Worm (Caenorhabditis elegans) whole organism, L4 larva: ENCODE measurements around the gene inx-2.

Experiments used
- D1046.2 ChIP-seq: fragments of 200-800 bp; sonication (Bioruptor generic); IDR thresholded peaks from 2 replicates; pipeline ENCODE4 v1.3.6; 2022; ENCODE audit warnings: missing genetic modification characterization, missing compliant biosample characterization
- T26A8.4 ChIP-seq: fragments of 200-800 bp; sonication (Bioruptor generic); IDR thresholded peaks from 2 replicates; pipeline ENCODE4 v1.3.6; 2022; ENCODE audit warnings: missing genetic modification characterization, missing compliant biosample characterization
- ZK337.2 ChIP-seq: fragments of 200-800 bp; sonication (Bioruptor generic); IDR thresholded peaks from 2 replicates; pipeline ENCODE4 v1.3.6; 2022; ENCODE audit warnings: missing genetic modification reagents, missing genetic modification characterization, missing compliant biosample characterization
- aha-1 ChIP-seq: fragments of 150-350 bp; peaks from one replicate; lab custom pipeline; 2014; ENCODE audit warnings: missing biosample characterization, missing genetic modification characterization
- ceh-20 ChIP-seq: fragments of 200-800 bp; sonication (Bioruptor generic); IDR thresholded peaks from 2 replicates; pipeline ENCODE4 v1.3.6; 2022; ENCODE audit warnings: missing genetic modification reagents, missing genetic modification characterization, missing compliant biosample characterization
- ceh-28 ChIP-seq: fragments of 150-350 bp; optimal IDR thresholded peaks from 2 replicates; lab custom pipeline; 2014; ENCODE audit warnings: missing biosample characterization, missing genetic modification reagents, missing genetic modification characterization
- ceh-82 ChIP-seq: sonication (generic microtip); optimal IDR thresholded peaks from 2 replicates; lab custom pipeline; 2017; ENCODE audit warnings: missing biosample characterization, missing genetic modification characterization
- cey-2 ChIP-seq: sonication (generic microtip); optimal IDR thresholded peaks from 3 replicates; lab custom pipeline; 2017; ENCODE audit warnings: missing genetic modification characterization, mild to moderate bottlenecking, missing compliant biosample characterization, antibody characterized with exemption, borderline replicate concordance; ENCODE audit not compliant: insufficient read depth
- daf-16 ChIP-seq, 3 experiments: sonication (generic microtip); optimal IDR thresholded peaks; 2 replicates each; lab custom pipeline; 2016 to 2017; ENCODE audit warnings: missing genetic modification characterization in 3 of 3, missing genetic modification reagents in 3 of 3, mild to moderate bottlenecking in 2 of 3, missing compliant biosample characterization in 2 of 3, missing biosample characterization in 1 of 3, moderate library complexity in 1 of 3
- dmd-6 ChIP-seq: fragments of 200-800 bp; sonication (Bioruptor generic); IDR thresholded peaks from 2 replicates; pipeline ENCODE4 v1.3.6; 2022; ENCODE audit warnings: missing genetic modification reagents, missing genetic modification characterization, missing compliant biosample characterization
- dve-1 ChIP-seq: sonication (generic microtip); optimal IDR thresholded peaks from 2 replicates; lab custom pipeline; 2017; ENCODE audit warnings: antibody characterized with exemption, mild to moderate bottlenecking, missing genetic modification characterization, missing compliant biosample characterization; ENCODE audit not compliant: insufficient read depth
- egl-27 ChIP-seq: sonication (generic microtip); optimal IDR thresholded peaks from 3 replicates; lab custom pipeline; 2017; ENCODE audit warnings: missing biosample characterization, missing genetic modification reagents, missing genetic modification characterization
- fos-1 ChIP-seq: fragments of 150-350 bp; optimal IDR thresholded peaks from 2 replicates; lab custom pipeline; 2014; ENCODE audit warnings: missing biosample characterization, missing genetic modification characterization
- gei-8 ChIP-seq: fragments of 200-800 bp; sonication (Bioruptor generic); optimal IDR thresholded peaks from 2 replicates; lab custom pipeline; 2018; ENCODE audit warnings: mild to moderate bottlenecking, missing genetic modification characterization, missing compliant biosample characterization
- hif-1 ChIP-seq, 2 experiments: sonication (generic microtip); optimal IDR thresholded peaks; 2 replicates each; lab custom pipeline; 2016 to 2017; ENCODE audit warnings: missing compliant biosample characterization in 2 of 2, missing genetic modification characterization in 2 of 2, missing genetic modification reagents in 2 of 2, missing genotype in 2 of 2, mild to moderate bottlenecking in 1 of 2
- hlh-11 ChIP-seq: fragments of 200-800 bp; sonication (Bioruptor generic); optimal IDR thresholded peaks from 2 replicates; lab custom pipeline; 2018; ENCODE audit warnings: mild to moderate bottlenecking, missing genetic modification characterization, missing compliant biosample characterization
- hlh-30 ChIP-seq: sonication (generic microtip); optimal IDR thresholded peaks from 2 replicates; lab custom pipeline; 2017; ENCODE audit warnings: antibody characterized with exemption, mild to moderate bottlenecking, missing genetic modification characterization, missing compliant biosample characterization; ENCODE audit not compliant: insufficient read depth
- lin-38 ChIP-seq: fragments of 200-800 bp; sonication (Bioruptor generic); IDR thresholded peaks from 2 replicates; pipeline ENCODE4 v1.3.6; 2022; ENCODE audit warnings: missing genetic modification reagents, missing genetic modification characterization, missing compliant biosample characterization
- lir-3 ChIP-seq: sonication (generic microtip); optimal IDR thresholded peaks from 2 replicates; lab custom pipeline; 2016; ENCODE audit warnings: mild to moderate bottlenecking, missing genetic modification characterization, missing compliant biosample characterization
- mdl-1 ChIP-seq, 2 experiments: fragments of 150-350 bp in 1 of 2; sonication (generic microtip) in 1 of 2; optimal IDR thresholded peaks; 2 replicates each; lab custom pipeline; 2014 to 2017; ENCODE audit warnings: missing biosample characterization in 2 of 2, missing genetic modification characterization in 2 of 2
- mep-1 ChIP-seq: fragments of 150-350 bp; sonication (generic microtip); optimal IDR thresholded peaks from 3 replicates; lab custom pipeline; 2014; ENCODE audit warnings: missing biosample characterization, missing genetic modification characterization
- mes-2 ChIP-seq: sonication (generic microtip); optimal IDR thresholded peaks from 2 replicates; lab custom pipeline; 2016; ENCODE audit warnings: missing genotype, mild to moderate bottlenecking, missing genetic modification characterization, missing compliant biosample characterization; ENCODE audit not compliant: poor library complexity, severe bottlenecking
- mxl-3 ChIP-seq: fragments of 200-800 bp; sonication (Bioruptor generic); optimal IDR thresholded peaks from 2 replicates; lab custom pipeline; 2018; ENCODE audit warnings: mild to moderate bottlenecking, missing genetic modification characterization, missing compliant biosample characterization
- nhr-10 ChIP-seq: fragments of 150-350 bp; optimal IDR thresholded peaks from 2 replicates; lab custom pipeline; 2014; ENCODE audit warnings: missing biosample characterization, missing genetic modification characterization
- nhr-102 ChIP-seq: sonication (generic microtip); optimal IDR thresholded peaks from 2 replicates; lab custom pipeline; 2016; ENCODE audit warnings: mild to moderate bottlenecking, missing genetic modification characterization, moderate library complexity, missing compliant biosample characterization
- nhr-28 ChIP-seq: fragments of 150-350 bp; optimal IDR thresholded peaks from 2 replicates; lab custom pipeline; 2014; ENCODE audit warnings: missing biosample characterization, missing genetic modification characterization
- nhr-42 ChIP-seq: fragments of 200-800 bp; sonication (Bioruptor generic); IDR thresholded peaks from 2 replicates; pipeline ENCODE4 v1.3.6; 2022; ENCODE audit warnings: missing genetic modification characterization, missing compliant biosample characterization
- nhr-77 ChIP-seq: fragments of 150-350 bp; optimal IDR thresholded peaks from 2 replicates; lab custom pipeline; 2014; ENCODE audit warnings: missing biosample characterization, missing genetic modification characterization
- php-3 ChIP-seq: fragments of 200-800 bp; sonication (Bioruptor generic); IDR thresholded peaks from 2 replicates; pipeline ENCODE4 v1.3.6; 2022; ENCODE audit warnings: missing genetic modification reagents, missing genetic modification characterization, missing compliant biosample characterization
- pqm-1 ChIP-seq: sonication (generic microtip); optimal IDR thresholded peaks from 2 replicates; lab custom pipeline; 2017; ENCODE audit warnings: missing biosample characterization, missing genetic modification characterization
- rbr-2 ChIP-seq: sonication (generic microtip); optimal IDR thresholded peaks from 2 replicates; lab custom pipeline; 2016; ENCODE audit warnings: missing genotype, missing genetic modification characterization, missing compliant biosample characterization
- saeg-2 ChIP-seq: fragments of 200-800 bp; sonication (Bioruptor generic); IDR thresholded peaks from 2 replicates; pipeline ENCODE4 v1.3.6; 2022; ENCODE audit warnings: missing genetic modification reagents, missing genetic modification characterization, missing compliant biosample characterization
- sdz-12 ChIP-seq: fragments of 200-800 bp; sonication (Bioruptor generic); optimal IDR thresholded peaks from 2 replicates; lab custom pipeline; 2018; ENCODE audit warnings: mild to moderate bottlenecking, missing genetic modification characterization, missing compliant biosample characterization
- set-16 ChIP-seq: fragments of 200-800 bp; sonication (Bioruptor generic); IDR thresholded peaks from 2 replicates; pipeline ENCODE4 v1.3.6; 2022; ENCODE audit warnings: missing genetic modification reagents, missing genetic modification characterization, missing compliant biosample characterization
- tag-97 ChIP-seq: fragments of 200-800 bp; sonication (Bioruptor generic); IDR thresholded peaks from 2 replicates; pipeline ENCODE4 v1.3.6; 2022; ENCODE audit warnings: missing genetic modification characterization, missing compliant biosample characterization
- tra-1 ChIP-seq: fragments of 200-800 bp; sonication (Bioruptor generic); IDR thresholded peaks from 2 replicates; pipeline ENCODE4 v1.3.6; 2022; ENCODE audit warnings: missing genetic modification reagents, missing genetic modification characterization, missing compliant biosample characterization
- unc-62 ChIP-seq, 3 experiments: fragments of 150-350 bp in 1 of 3; sonication (generic microtip); optimal IDR thresholded peaks in 2 of 3; peaks in 1 of 3; 1 replicate in 1 of 3; 2 replicates in 2 of 3; lab custom pipeline; 2014 to 2017; ENCODE audit warnings: missing biosample characterization in 3 of 3, missing genetic modification characterization in 3 of 3, missing genetic modification reagents in 3 of 3, missing genotype in 1 of 3
- zfp-3 ChIP-seq: fragments of 200-800 bp; sonication (Bioruptor generic); conservative IDR thresholded peaks from 2 replicates; pipeline ENCODE4 v1.3.6; 2022; ENCODE audit warnings: missing genetic modification reagents, missing genetic modification characterization, missing compliant biosample characterization
- zip-11 ChIP-seq: fragments of 200-800 bp; sonication (Bioruptor generic); IDR thresholded peaks from 2 replicates; pipeline ENCODE4 v1.3.6; 2022; ENCODE audit warnings: missing genetic modification characterization, missing compliant biosample characterization
- ztf-7 ChIP-seq: fragments of 150-350 bp; optimal IDR thresholded peaks from 2 replicates; lab custom pipeline; 2014; ENCODE audit warnings: missing biosample characterization, missing genetic modification characterization

Gene inx-2

DNA sequence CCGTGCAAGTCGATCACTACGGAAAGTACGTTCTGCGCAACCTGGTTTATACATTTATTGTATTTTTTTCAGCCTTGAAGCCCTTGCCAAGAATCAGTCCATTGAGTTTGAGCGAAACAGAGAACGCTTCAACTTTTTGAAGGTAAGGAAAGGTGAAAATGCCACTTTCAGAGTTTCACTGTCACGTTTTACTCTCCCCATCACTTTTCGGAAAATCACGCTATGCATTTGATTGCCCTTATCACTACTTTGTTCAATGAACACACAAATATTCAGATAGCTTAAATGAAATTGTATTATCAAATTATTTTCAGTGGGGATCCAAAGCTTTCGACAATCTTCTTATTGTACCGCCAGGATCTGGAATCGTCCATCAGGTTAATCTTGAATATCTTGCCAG lies 43.9 kb upstream of the inx-2 start (continued):
- TF ChIP-seq ceh-82 (tag; lab: Kevin White, UChicago), result no peak
- no peak for TF ChIP-seq cey-2 (tag; lab: Kevin White, UChicago)
- TF ChIP-seq hlh-11 (tag; lab: Kevin White, UChicago), result peak; percentile 10
- TF ChIP-seq set-16 (GFP tag; lab: Robert Waterston, UW), result no peak
- no peak for TF ChIP-seq tag-97
- TF ChIP-seq ztf-7 (tag; lab: Kevin White, UChicago), result no peak
- no peak for TF ChIP-seq unc-62 (GFP tag; optimal IDR thresholded peaks at IDR 0.05 in 1 of 2; lab: Kevin White, UChicago)
- TF ChIP-seq unc-62 (tag; optimal IDR thresholded peaks at IDR 0.05; lab: Kevin White, UChicago), result no peak
- no peak for TF ChIP-seq zfp-3 (GFP tag; lab: Robert Waterston, UW)
- TF ChIP-seq ceh-20, result no peak
- TF ChIP-seq pqm-1 (tag; lab: Kevin White, UChicago), result peak; percentile 40
- TF ChIP-seq fos-1 (tag; lab: Kevin White, UChicago), result no peak
- peak; percentile 63 for TF ChIP-seq nhr-77 (tag; lab: Kevin White, UChicago)
- TF ChIP-seq, all 104 proteins: peak for 10

DNA sequence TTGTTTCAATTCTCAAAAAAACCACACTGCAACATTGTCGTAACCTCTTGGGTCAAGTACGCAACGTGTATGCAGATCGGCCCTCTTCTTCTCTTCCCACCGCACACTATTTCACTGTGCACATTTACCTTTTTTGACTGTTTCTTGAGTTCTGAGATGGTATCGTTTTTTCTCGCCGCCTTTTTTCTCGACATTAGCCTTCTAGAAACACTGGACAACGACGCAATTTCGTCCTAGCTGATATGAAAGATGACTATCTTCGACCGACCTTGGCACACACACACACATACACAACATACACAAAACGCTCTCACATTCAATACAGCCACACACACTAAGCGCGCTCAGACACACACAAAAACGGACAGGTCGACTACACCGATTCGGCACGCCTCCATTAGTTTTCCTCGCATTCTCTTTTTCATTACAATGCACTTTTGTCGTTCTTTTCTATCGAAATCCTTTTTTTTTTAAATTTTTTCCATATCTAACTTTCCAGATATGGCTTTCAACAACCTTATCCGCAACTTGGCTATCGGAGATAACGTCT lies 42.9 kb upstream of the inx-2 start, which contains the start of gene aco-1:
aco-1 (plus strand) TSS at position 500 of the 550 bp plus-strand sequence.
- TF ChIP-seq dmd-6 (GFP tag; lab: Robert Waterston, UW), result peak; percentile 53
- peak; percentile 27 for TF ChIP-seq mep-1 (tag; lab: Kevin White, UChicago)
- no peak for TF ChIP-seq zip-11
- TF ChIP-seq unc-62 (GFP tag; optimal IDR thresholded peaks at IDR 0.05 in 1 of 2; lab: Kevin White, UChicago), result peak in 1 of 2 experiments; percentile 68
- no peak for TF ChIP-seq unc-62 (tag; optimal IDR thresholded peaks at IDR 0.05; lab: Kevin White, UChicago)
- TF ChIP-seq ceh-28 (tag; lab: Kevin White, UChicago), result no peak
- TF ChIP-seq sdz-12 (GFP tag; lab: Kevin White, UChicago), result no peak
- TF ChIP-seq nhr-42 (GFP tag; lab: Robert Waterston, UW), result 0 out of 2 replicates have a peak, but pooled peaks have one; percentile 19
- peak; percentile 16 for TF ChIP-seq pqm-1 (tag; lab: Kevin White, UChicago)
- TF ChIP-seq rbr-2 (tag; lab: Kevin White, UChicago), result peak; percentile 4
- TF ChIP-seq nhr-102 (tag; lab: Kevin White, UChicago), result no peak
- no peak for TF ChIP-seq saeg-2
- TF ChIP-seq php-3, result 0 out of 2 replicates have a peak, but pooled peaks have one; percentile 5
- TF ChIP-seq hlh-11 (tag; lab: Kevin White, UChicago), result peak; percentile 77
- TF ChIP-seq hlh-30 (tag; lab: Kevin White, UChicago), result peak; percentile 11
- no peak for TF ChIP-seq egl-27
- 0 out of 2 replicates have a peak, but pooled peaks have one; percentile 39 for TF ChIP-seq tra-1
- TF ChIP-seq D1046.2 (GFP tag; lab: Robert Waterston, UW), result no peak
- TF ChIP-seq mxl-3 (GFP tag; lab: Kevin White, UChicago), result peak; percentile 14
- peak; percentile 60 for TF ChIP-seq dve-1 (tag; lab: Kevin White, UChicago)
- peak in 1 of 2 experiments; percentile 13 for TF ChIP-seq mdl-1 (tag; optimal IDR thresholded peaks at IDR 0.05; lab: Kevin White, UChicago)
- TF ChIP-seq lin-38 (GFP tag; lab: Robert Waterston, UW), result no peak
- peak; percentile 99 for TF ChIP-seq nhr-28 (tag; lab: Kevin White, UChicago)
- no peak for TF ChIP-seq hif-1 (tag; optimal IDR thresholded peaks at IDR 0.05; lab: Kevin White, UChicago)
- no peak for TF ChIP-seq gei-8
- TF ChIP-seq daf-16 (GFP tag; optimal IDR thresholded peaks at IDR 0.05; lab: Kevin White, UChicago), result no peak
- TF ChIP-seq daf-16 (tag; optimal IDR thresholded peaks at IDR 0.05; lab: Kevin White, UChicago), result peak; percentile 72
- peak; percentile 83 for TF ChIP-seq aha-1 (tag; lab: Kevin White, UChicago)
- no peak for TF ChIP-seq fos-1 (tag; lab: Kevin White, UChicago)
- no peak for TF ChIP-seq lir-3 (tag; lab: Kevin White, UChicago)
- no peak for TF ChIP-seq mes-2 (tag; lab: Kevin White, UChicago)
- TF ChIP-seq T26A8.4 (GFP tag; lab: Robert Waterston, UW), result no peak
- TF ChIP-seq ZK337.2, result no peak
- TF ChIP-seq nhr-10, result peak; percentile 39
